Fruit fly (Drosophila melanogaster) whole organism, embryonic: ENCODE measurements around the gene zetaCOP.

Source experiments
- Antp ChIP-seq: fragments of 200-800 bp; sonication (Bioruptor generic); optimal IDR thresholded peaks from 3 replicates; lab custom pipeline; 2016; ENCODE audit warnings: missing biosample characterization, missing genetic modification characterization
- Asciz ChIP-seq: fragments of 200-800 bp; sonication (Bioruptor generic); optimal IDR thresholded peaks from 2 replicates; lab custom pipeline; 2017; ENCODE audit warnings: missing biosample characterization, mild to moderate bottlenecking, missing genetic modification characterization, missing genetic modification reagents
- CG10979 ChIP-seq: fragments of 200-800 bp; sonication (Bioruptor generic); optimal IDR thresholded peaks from 2 replicates; lab custom pipeline; 2018; ENCODE audit warnings: missing biosample characterization, mild to moderate bottlenecking, missing genetic modification characterization, moderate library complexity
- CG11093 ChIP-seq: fragments of 200-800 bp; sonication (Bioruptor generic); IDR thresholded peaks from 3 replicates; pipeline ENCODE4 v1.3.6; 2022; ENCODE audit warnings: missing biosample characterization, missing genetic modification characterization
- CG11695 ChIP-seq: fragments of 200-800 bp; sonication (Bioruptor generic); IDR thresholded peaks from 3 replicates; pipeline ENCODE4 v1.3.6; 2022; ENCODE audit warnings: missing biosample characterization, missing genetic modification characterization
- CG13424 ChIP-seq: fragments of 200-800 bp; sonication (Bioruptor generic); optimal IDR thresholded peaks from 2 replicates; lab custom pipeline; 2019; ENCODE audit warnings: missing biosample characterization, mild to moderate bottlenecking, missing genetic modification characterization, moderate library complexity
- CG1647 ChIP-seq: fragments of 200-800 bp; sonication (Bioruptor generic); optimal IDR thresholded peaks from 3 replicates; lab custom pipeline; 2016; ENCODE audit warnings: missing biosample characterization, missing genetic modification characterization
- CG17359 ChIP-seq: fragments of 200-800 bp; sonication (Bioruptor generic); optimal IDR thresholded peaks from 3 replicates; lab custom pipeline; 2018; ENCODE audit warnings: missing biosample characterization, mild to moderate bottlenecking, missing genetic modification characterization, moderate library complexity
- CG1792 ChIP-seq: fragments of 200-800 bp; sonication (Bioruptor generic); optimal IDR thresholded peaks from 2 replicates; lab custom pipeline; 2016; ENCODE audit warnings: missing biosample characterization, missing genetic modification characterization
- CG18764 ChIP-seq: fragments of 200-800 bp; sonication (Bioruptor generic); optimal IDR thresholded peaks from 3 replicates; lab custom pipeline; 2016; ENCODE audit warnings: missing biosample characterization, missing genetic modification characterization
- CG2678 ChIP-seq: fragments of 200-800 bp; sonication (Bioruptor generic); optimal IDR thresholded peaks from 3 replicates; lab custom pipeline; 2019; ENCODE audit warnings: missing biosample characterization, mild to moderate bottlenecking, missing genetic modification characterization, moderate library complexity
- CG2889 ChIP-seq: fragments of 200-800 bp; sonication (Bioruptor generic); IDR thresholded peaks from 3 replicates; pipeline ENCODE4 v1.3.6; 2022; ENCODE audit warnings: missing biosample characterization, missing genetic modification characterization
- CG3281 ChIP-seq: fragments of 200-800 bp; sonication (Bioruptor generic); optimal IDR thresholded peaks from 3 replicates; lab custom pipeline; 2017; ENCODE audit warnings: missing biosample characterization, mild to moderate bottlenecking, missing genetic modification characterization
- CG34376 ChIP-seq: fragments of 200-800 bp; sonication (Bioruptor generic); optimal IDR thresholded peaks from 2 replicates; lab custom pipeline; 2018; ENCODE audit warnings: missing biosample characterization, mild to moderate bottlenecking, missing genetic modification characterization
- CG3838 ChIP-seq: fragments of 200-800 bp; sonication (Bioruptor generic); optimal IDR thresholded peaks from 3 replicates; lab custom pipeline; 2016; ENCODE audit warnings: missing biosample characterization, missing genetic modification characterization
- CG6254 ChIP-seq: fragments of 200-800 bp; sonication (Bioruptor generic); optimal IDR thresholded peaks from 3 replicates; lab custom pipeline; 2017; ENCODE audit warnings: mild to moderate bottlenecking, missing biosample characterization, missing genetic modification reagents, missing genetic modification characterization
- CG7839 ChIP-seq: fragments of 200-800 bp; sonication (Bioruptor generic); optimal IDR thresholded peaks from 3 replicates; lab custom pipeline; 2018; ENCODE audit warnings: missing biosample characterization, mild to moderate bottlenecking, missing genetic modification characterization, moderate library complexity
- CG8281 ChIP-seq: fragments of 200-800 bp; sonication (Bioruptor generic); optimal IDR thresholded peaks from 2 replicates; lab custom pipeline; 2018; ENCODE audit warnings: missing biosample characterization, mild to moderate bottlenecking, missing genetic modification characterization, moderate library complexity
- Dref ChIP-seq: fragments of 200-800 bp; sonication (Bioruptor generic); IDR thresholded peaks from 2 replicates; pipeline ENCODE4 v1.3.6; 2022; ENCODE audit warnings: missing biosample characterization, missing genetic modification characterization
- Ets97D ChIP-seq: fragments of 200-800 bp; sonication (Bioruptor generic); optimal IDR thresholded peaks from 3 replicates; lab custom pipeline; 2016; ENCODE audit warnings: missing biosample characterization, missing genetic modification characterization
- H15 ChIP-seq: fragments of 200-800 bp; sonication (Bioruptor generic); IDR thresholded peaks from 3 replicates; pipeline ENCODE4 v1.3.6; 2022; ENCODE audit warnings: missing biosample characterization, missing genetic modification characterization
- H2.0 ChIP-seq: fragments of 200-800 bp; sonication (Bioruptor generic); IDR thresholded peaks from 2 replicates; pipeline ENCODE4 v1.3.6; 2022; ENCODE audit warnings: missing biosample characterization, missing genetic modification characterization
- Hand ChIP-seq: fragments of 200-800 bp; sonication (Bioruptor generic); optimal IDR thresholded peaks from 2 replicates; lab custom pipeline; 2017; ENCODE audit warnings: mild to moderate bottlenecking, missing biosample characterization, missing genetic modification reagents, missing genetic modification characterization
- HmgD ChIP-seq: fragments of 200-800 bp; sonication (Bioruptor generic); optimal IDR thresholded peaks from 3 replicates; lab custom pipeline; 2016; ENCODE audit warnings: missing biosample characterization, missing genetic modification characterization
- Hr39 ChIP-seq: fragments of >200 bp; optimal IDR thresholded peaks from 2 replicates; lab custom pipeline; 2017
- Hr51 ChIP-seq, 2 experiments: fragments of 200-800 bp; sonication (Bioruptor generic); optimal IDR thresholded peaks; 2 replicates in 1 of 2; 3 replicates in 1 of 2; lab custom pipeline; 2016 to 2018; ENCODE audit warnings: missing biosample characterization in 2 of 2, missing genetic modification characterization in 2 of 2, mild to moderate bottlenecking in 1 of 2, moderate library complexity in 1 of 2
- Hr78 ChIP-seq, 2 experiments: fragments of 200-800 bp in 1 of 2; fragments of >200 bp in 1 of 2; sonication (Bioruptor generic) in 1 of 2; optimal IDR thresholded peaks; 2 replicates each; lab custom pipeline; 2017 to 2019; ENCODE audit warnings: missing biosample characterization in 2 of 2, missing genetic modification characterization in 2 of 2, mild to moderate bottlenecking in 1 of 2, moderate library complexity in 1 of 2
- MESR4 ChIP-seq: fragments of 200-800 bp; sonication (Bioruptor generic); optimal IDR thresholded peaks from 2 replicates; lab custom pipeline; 2018; ENCODE audit warnings: missing biosample characterization, mild to moderate bottlenecking, missing genetic modification characterization, moderate library complexity
- Nf-YC ChIP-seq: fragments of 200-800 bp; optimal IDR thresholded peaks from 3 replicates; lab custom pipeline; 2019; ENCODE audit warnings: missing biosample characterization, mild to moderate bottlenecking, missing genetic modification characterization, moderate library complexity
- TFAM ChIP-seq: fragments of 200-800 bp; sonication (Bioruptor generic); optimal IDR thresholded peaks from 2 replicates; lab custom pipeline; 2017; ENCODE audit warnings: missing biosample characterization, missing genetic modification characterization, inconsistent platforms
- Usf ChIP-seq: fragments of 200-800 bp; sonication (Bioruptor generic); optimal IDR thresholded peaks from 2 replicates; lab custom pipeline; 2017; ENCODE audit warnings: missing genotype, missing biosample characterization, missing genetic modification characterization
- ac ChIP-seq: fragments of 200-800 bp; sonication (Bioruptor generic); optimal IDR thresholded peaks from 3 replicates; lab custom pipeline; 2017; ENCODE audit warnings: missing biosample characterization, mild to moderate bottlenecking, missing genetic modification characterization
- amos ChIP-seq: fragments of 200-800 bp; sonication (Bioruptor generic); IDR thresholded peaks from 2 replicates; pipeline ENCODE4 v1.3.6; 2022; ENCODE audit warnings: missing biosample characterization, missing genetic modification characterization; ENCODE audit not compliant: partially characterized antibody
- aop ChIP-seq: fragments of 200-800 bp; sonication (Bioruptor generic); IDR thresholded peaks from 2 replicates; pipeline ENCODE4 v1.3.6; 2022; ENCODE audit warnings: missing biosample characterization, missing genetic modification characterization
- ap ChIP-seq: fragments of 200-800 bp; sonication (Bioruptor generic); IDR thresholded peaks from 2 replicates; pipeline ENCODE4 v1.3.6; 2022; ENCODE audit warnings: missing biosample characterization, missing genetic modification characterization
- bbx ChIP-seq: fragments of 200-800 bp; sonication (Bioruptor generic); IDR thresholded peaks from 2 replicates; pipeline ENCODE4 v1.3.6; 2022; ENCODE audit warnings: missing biosample characterization, missing genetic modification characterization; ENCODE audit not compliant: partially characterized antibody
- cg ChIP-seq: fragments of 200-800 bp; sonication (Bioruptor generic); optimal IDR thresholded peaks from 3 replicates; lab custom pipeline; 2019; ENCODE audit warnings: missing biosample characterization, mild to moderate bottlenecking, missing genetic modification characterization, moderate library complexity
- croc ChIP-seq: fragments of 200-800 bp; sonication (Bioruptor generic); conservative IDR thresholded peaks from 3 replicates; pipeline ENCODE4 v1.3.6; 2022; ENCODE audit warnings: missing biosample characterization, missing genetic modification characterization
- en ChIP-seq: fragments of 200-800 bp; sonication (Bioruptor generic); optimal IDR thresholded peaks from 2 replicates; lab custom pipeline; 2016; ENCODE audit warnings: missing biosample characterization, missing genetic modification characterization
- fd102C ChIP-seq: fragments of 200-800 bp; sonication (Bioruptor generic); optimal IDR thresholded peaks from 2 replicates; lab custom pipeline; 2018; ENCODE audit warnings: missing biosample characterization, mild to moderate bottlenecking, missing genetic modification characterization, moderate library complexity
- fu2 ChIP-seq: fragments of 200-800 bp; sonication (Bioruptor generic); optimal IDR thresholded peaks from 2 replicates; lab custom pipeline; 2016; ENCODE audit warnings: missing biosample characterization, missing genetic modification characterization
- hth ChIP-seq: fragments of >200 bp; optimal IDR thresholded peaks from 2 replicates; lab custom pipeline; 2017; ENCODE audit warnings: inconsistent platforms
- jing ChIP-seq: fragments of 200-800 bp; sonication (Bioruptor generic); optimal IDR thresholded peaks from 2 replicates; lab custom pipeline; 2018; ENCODE audit warnings: missing biosample characterization, mild to moderate bottlenecking, missing genetic modification characterization
- klu ChIP-seq: fragments of 200-800 bp; sonication (Bioruptor generic); IDR thresholded peaks from 2 replicates; pipeline ENCODE4 v1.3.6; 2022; ENCODE audit warnings: missing biosample characterization, missing genetic modification characterization
- ranshi ChIP-seq: fragments of 200-800 bp; sonication (Bioruptor generic); IDR thresholded peaks from 2 replicates; pipeline ENCODE4 v1.3.6; 2022; ENCODE audit warnings: missing biosample characterization, missing genetic modification characterization
- sc ChIP-seq, 3 experiments: fragments of >200 bp in 2 of 3; fragments of 200-800 bp in 1 of 3; sonication (Bioruptor generic) in 1 of 3; optimal IDR thresholded peaks; 2 replicates in 2 of 3; 3 replicates in 1 of 3; lab custom pipeline; 2017; ENCODE audit warnings: mild to moderate bottlenecking in 1 of 3, missing biosample characterization in 1 of 3, missing genetic modification characterization in 1 of 3, missing genetic modification reagents in 1 of 3
- slp2 ChIP-seq: fragments of 200-800 bp; sonication (Bioruptor generic); optimal IDR thresholded peaks from 2 replicates; lab custom pipeline; 2016; ENCODE audit warnings: missing biosample characterization, missing genetic modification characterization
- sug ChIP-seq: fragments of 200-800 bp; optimal IDR thresholded peaks from 2 replicates; lab custom pipeline; 2019; ENCODE audit warnings: missing biosample characterization, mild to moderate bottlenecking, missing genetic modification characterization, moderate library complexity
- tin ChIP-seq: fragments of 200-800 bp; sonication (Bioruptor generic); optimal IDR thresholded peaks from 3 replicates; lab custom pipeline; 2016; ENCODE audit warnings: missing biosample characterization, missing genetic modification characterization
- tx ChIP-seq: fragments of 200-800 bp; sonication (Bioruptor generic); optimal IDR thresholded peaks from 2 replicates; lab custom pipeline; 2016; ENCODE audit warnings: missing biosample characterization, missing genetic modification characterization
- usp ChIP-seq: fragments of >200 bp; optimal IDR thresholded peaks from 2 replicates; lab custom pipeline; 2017; ENCODE audit warnings: missing biosample characterization, missing genetic modification characterization

Gene zetaCOP

DNA sequence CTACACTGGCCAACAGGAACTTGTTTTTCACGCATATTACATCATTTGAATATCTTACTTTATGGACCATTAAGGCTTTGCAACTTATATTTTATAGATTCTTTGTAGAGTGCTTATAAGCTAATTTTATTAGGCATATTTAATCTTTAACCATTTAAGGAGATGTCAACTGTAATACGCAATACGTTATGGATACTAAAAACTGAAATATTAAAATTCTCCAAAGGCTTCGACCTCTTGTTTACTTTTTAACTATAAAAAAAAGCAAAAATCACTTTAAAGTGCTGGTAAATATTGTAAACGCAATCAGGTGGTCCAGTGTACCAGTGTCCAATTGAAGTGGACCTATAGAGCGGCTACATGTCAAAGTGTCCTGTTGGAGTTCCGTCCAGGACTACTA lies 16.3 kb downstream of the zetaCOP start (continued):
- TF ChIP-seq Nf-YC (tag; lab: Kevin White, UChicago) (no peak), CG7839 (tag; lab: Kevin White, UChicago) (peak; percentile 44), bbx (GFP tag; lab: Robert Waterston, UW) (no peak), en (GFP tag; lab: Kevin White, UChicago) (no peak), ap (GFP tag; lab: Robert Waterston, UW) (no peak), tx (GFP tag; lab: Kevin White, UChicago) (no peak), amos (GFP tag; lab: Robert Waterston, UW) (no peak), CG2889 (peak; percentile 42; the same call in 1 of the 3 replicates), sc (optimal IDR thresholded peaks at IDR 0.05; lab: Kevin White, UChicago) (no peak), sc (GFP tag; optimal IDR thresholded peaks at IDR 0.05; lab: Kevin White, UChicago) (no peak), Asciz (GFP tag; lab: Kevin White, UChicago) (peak; percentile 29), Hr39 (lab: Kevin White, UChicago) (no peak), CG2678 (tag; lab: Kevin White, UChicago) (peak; percentile 73), usp (GFP tag; lab: Kevin White, UChicago) (no peak), CG3838 (GFP tag; lab: Kevin White, UChicago) (no peak), MESR4 (GFP tag; lab: Kevin White, UChicago) (no peak), jing (GFP tag; lab: Kevin White, UChicago) (peak; percentile 7), Antp (no peak), H2.0 (GFP tag; lab: Robert Waterston, UW) (no peak), CG8281 (tag; lab: Kevin White, UChicago) (no peak), Hr78 (GFP tag; optimal IDR thresholded peaks at IDR 0.05; lab: Kevin White, UChicago) (no peak), CG17359 (tag; lab: Kevin White, UChicago) (peak; percentile 15), HmgD (no peak), fu2 (no peak), tin (GFP tag; lab: Kevin White, UChicago) (no peak), CG11093 (GFP tag; lab: Robert Waterston, UW) (no peak), hth (no peak), ranshi (GFP tag; lab: Robert Waterston, UW) (0 out of 2 replicates have a peak, but pooled peaks have one; percentile 27), klu (GFP tag; lab: Robert Waterston, UW) (no peak), H15 (GFP tag; lab: Robert Waterston, UW) (no peak), Hr51 (GFP tag; optimal IDR thresholded peaks at IDR 0.05; lab: Kevin White, UChicago) (peak in 1 of 2 experiments; percentile 50), CG3281 (GFP tag; lab: Kevin White, UChicago) (peak; percentile 61), Ets97D (GFP tag; lab: Kevin White, UChicago) (no peak), Dref (no peak), ac (no peak), aop (GFP tag; lab: Robert Waterston, UW) (no peak), CG18764 (GFP tag; lab: Kevin White, UChicago) (no peak), CG13424 (tag; lab: Kevin White, UChicago) (peak; percentile 23), cg (GFP tag; lab: Kevin White, UChicago) (no peak), Usf (GFP tag; lab: Kevin White, UChicago) (no peak), TFAM (GFP tag; lab: Kevin White, UChicago) (no peak), CG10979 (peak; percentile 33), slp2 (GFP tag; lab: Kevin White, UChicago) (no peak), CG34376 (GFP tag; lab: Kevin White, UChicago) (no peak), Hand (GFP tag; lab: Kevin White, UChicago) (peak; percentile 4), CG1792 (GFP tag; lab: Kevin White, UChicago) (no peak), sug (no peak), CG11695 (GFP tag; lab: Robert Waterston, UW) (no peak), CG6254 (GFP tag; lab: Kevin White, UChicago) (no peak), fd102C (GFP tag; lab: Kevin White, UChicago) (no peak), CG1647 (GFP tag; lab: Kevin White, UChicago) (no peak), croc (GFP tag; lab: Robert Waterston, UW) (no peak)
